Fruit fly (Drosophila melanogaster): ENCODE data around the gene Cmpk.

DNA sequence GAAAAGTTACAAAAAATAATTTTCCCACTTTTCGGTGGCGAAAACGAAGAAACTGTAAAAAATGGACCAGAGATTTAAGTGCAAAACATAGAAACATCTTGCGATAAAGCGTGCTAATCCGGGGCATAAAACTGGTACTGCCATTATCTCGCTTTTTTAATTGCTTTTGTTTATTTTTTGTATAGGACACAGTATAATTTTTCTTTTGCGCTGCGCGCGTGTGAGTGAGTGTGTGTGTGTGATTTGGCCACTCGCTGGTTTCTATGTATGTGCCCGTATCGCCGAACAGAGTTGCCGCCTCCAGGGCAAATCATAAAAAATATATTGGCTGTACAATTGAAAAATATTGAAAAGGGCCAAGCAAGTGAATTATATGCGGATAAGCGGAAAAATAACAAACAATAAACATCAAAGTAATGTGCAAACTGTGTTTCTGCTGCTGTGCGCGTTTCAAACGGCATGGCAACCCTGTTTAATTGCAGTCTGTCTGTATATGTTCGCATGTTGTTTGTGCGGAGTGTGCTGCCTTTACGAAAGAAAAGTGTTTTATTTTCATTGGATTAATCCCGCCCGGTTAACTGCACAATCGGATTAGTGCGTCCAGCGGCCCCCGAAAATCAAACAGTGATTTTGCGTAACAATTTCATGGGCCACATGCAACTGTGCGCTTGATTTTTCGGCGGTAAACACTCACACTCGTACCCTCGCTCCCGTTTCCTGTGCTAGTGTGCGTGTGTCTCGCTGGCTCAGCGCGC, 12.9 kb downstream of the Cmpk start:
- TF ChIP-seq net (GFP tag; optimal IDR thresholded peaks at IDR 0.05) (peak; percentile 98), Lpt (GFP tag; optimal IDR thresholded peaks at IDR 0.05) (peak; percentile 96), topi (GFP tag; optimal IDR thresholded peaks at IDR 0.05) (peak; percentile 97), Ets96B (tag; optimal IDR thresholded peaks at IDR 0.05) (peak; percentile 96), CG1621 (tag; optimal IDR thresholded peaks at IDR 0.05) (peak; percentile 96), Ets21C (GFP tag; optimal IDR thresholded peaks at IDR 0.05) (peak; percentile 96), ss (GFP tag; optimal IDR thresholded peaks at IDR 0.05) (peak; percentile 83 to 91), CG6276 (GFP tag; optimal IDR thresholded peaks at IDR 0.05) (peak; percentile 94), Gug (GFP tag; IDR thresholded peaks at IDR 0.05) (peak; percentile 98), pdm3 (GFP tag; optimal IDR thresholded peaks at IDR 0.05) (peak; percentile 98), CG7368 (GFP tag; optimal IDR thresholded peaks at IDR 0.05) (peak; percentile 98), eg (GFP tag; IDR thresholded peaks at IDR 0.05) (peak; percentile 99), fkh (GFP tag; optimal IDR thresholded peaks at IDR 0.05) (peak; percentile 91), CG3919 (GFP tag; optimal IDR thresholded peaks at IDR 0.05) (peak; percentile 98)

Data from whole organism, prepupa.